Worm (Caenorhabditis elegans) whole organism, young adult: Measurements from ENCODE around the gene ZK899.2.

ENCODE experiments used
- B0261.1 ChIP-seq: sonication (generic microtip); optimal IDR thresholded peaks from 2 replicates; lab custom pipeline; 2016; ENCODE audit warnings: mild to moderate bottlenecking, missing genetic modification characterization, moderate library complexity, missing compliant biosample characterization
- B0336.3 ChIP-seq: fragments of 200-800 bp; sonication (Bioruptor generic); IDR thresholded peaks from 2 replicates; pipeline ENCODE4 v1.3.6; 2022; ENCODE audit warnings: missing genetic modification characterization, missing compliant biosample characterization
- C06A6.2 ChIP-seq: fragments of 200-800 bp; sonication (Bioruptor generic); conservative IDR thresholded peaks from 2 replicates; pipeline ENCODE4 v1.3.6; 2022; ENCODE audit warnings: missing genetic modification characterization, missing compliant biosample characterization
- F22D6.2 ChIP-seq: sonication (generic microtip); optimal IDR thresholded peaks from 2 replicates; lab custom pipeline; 2016; ENCODE audit warnings: mild to moderate bottlenecking, missing genetic modification characterization, missing compliant biosample characterization
- F33H1.4 ChIP-seq: fragments of 200-800 bp; sonication (Bioruptor generic); IDR thresholded peaks from 2 replicates; pipeline ENCODE4 v1.3.6; 2022; ENCODE audit warnings: missing genetic modification reagents, missing genetic modification characterization, missing compliant biosample characterization
- F37B4.10 ChIP-seq: fragments of 200-800 bp; sonication (Bioruptor generic); IDR thresholded peaks from 2 replicates; pipeline ENCODE4 v1.3.6; 2022; ENCODE audit warnings: missing genetic modification characterization, missing compliant biosample characterization
- F39B2.1 ChIP-seq: fragments of 200-800 bp; sonication (Bioruptor generic); IDR thresholded peaks from 2 replicates; pipeline ENCODE4 v1.3.6; 2022; ENCODE audit warnings: missing genetic modification reagents, missing genetic modification characterization, missing compliant biosample characterization
- F49E8.2 ChIP-seq: sonication (generic microtip); optimal IDR thresholded peaks from 3 replicates; lab custom pipeline; 2017; ENCODE audit warnings: missing genetic modification characterization, mild to moderate bottlenecking, missing compliant biosample characterization, antibody characterized with exemption, moderate library complexity; ENCODE audit not compliant: insufficient read depth
- K11D2.4 ChIP-seq: fragments of 200-800 bp; sonication (Bioruptor generic); IDR thresholded peaks from 2 replicates; pipeline ENCODE4 v1.3.6; 2022; ENCODE audit warnings: missing genetic modification reagents, missing genetic modification characterization, missing compliant biosample characterization
- T07F8.4 ChIP-seq: sonication (generic microtip); optimal IDR thresholded peaks from 2 replicates; lab custom pipeline; 2016; ENCODE audit warnings: mild to moderate bottlenecking, missing genetic modification characterization, moderate library complexity, missing compliant biosample characterization
- Y53F4B.3 ChIP-seq: fragments of 200-800 bp; sonication (Bioruptor generic); IDR thresholded peaks from 2 replicates; pipeline ENCODE4 v1.3.6; 2022; ENCODE audit warnings: missing genetic modification reagents, missing genetic modification characterization, missing compliant biosample characterization
- Y56A3A.18 ChIP-seq: fragments of 200-800 bp; sonication (Bioruptor generic); IDR thresholded peaks from 2 replicates; pipeline ENCODE4 v1.3.6; 2022; ENCODE audit warnings: missing genetic modification reagents, missing genetic modification characterization, missing compliant biosample characterization
- akir-1 ChIP-seq: fragments of 200-800 bp; sonication (Bioruptor generic); optimal IDR thresholded peaks from 2 replicates; lab custom pipeline; 2018; ENCODE audit warnings: mild to moderate bottlenecking, missing genetic modification characterization, moderate library complexity, missing compliant biosample characterization
- ama-1 ChIP-seq, 3 experiments: fragments of 150-350 bp in 1 of 3; sonication (generic microtip) in 2 of 3; optimal IDR thresholded peaks; 2 replicates each; lab custom pipeline; 2014 to 2018; ENCODE audit warnings: missing biosample characterization in 2 of 3, missing genetic modification characterization in 2 of 3, missing genetic modification reagents in 2 of 3
- athp-1 ChIP-seq: sonication (generic microtip); optimal IDR thresholded peaks from 2 replicates; lab custom pipeline; 2017; ENCODE audit warnings: mild to moderate bottlenecking, missing genetic modification characterization, missing compliant biosample characterization
- attf-3 ChIP-seq: fragments of 200-800 bp; sonication (Bioruptor generic); conservative IDR thresholded peaks from 2 replicates; pipeline ENCODE4 v1.3.6; 2022; ENCODE audit warnings: missing genetic modification reagents, missing genetic modification characterization, missing compliant biosample characterization
- bed-1 ChIP-seq: fragments of 200-800 bp; sonication (Bioruptor generic); IDR thresholded peaks from 2 replicates; pipeline ENCODE4 v1.3.6; 2022; ENCODE audit warnings: missing genetic modification reagents, missing genetic modification characterization, missing compliant biosample characterization
- ccch-3 ChIP-seq: fragments of 200-800 bp; sonication (Bioruptor generic); optimal IDR thresholded peaks from 2 replicates; lab custom pipeline; 2018; ENCODE audit warnings: mild to moderate bottlenecking, missing genetic modification characterization, missing compliant biosample characterization
- cebp-1 ChIP-seq, 2 experiments: fragments of 200-800 bp in 1 of 2; sonication (Bioruptor generic) in 1 of 2; sonication (generic microtip) in 1 of 2; IDR thresholded peaks in 1 of 2; optimal IDR thresholded peaks in 1 of 2; 2 replicates each; pipeline versions ENCODE4 v1.3.6 to Lab custom; 2017 to 2022; ENCODE audit warnings: missing compliant biosample characterization in 2 of 2, missing genetic modification characterization in 2 of 2, mild to moderate bottlenecking in 1 of 2, missing genetic modification reagents in 1 of 2, moderate library complexity in 1 of 2
- ceh-40 ChIP-seq: fragments of 200-800 bp; sonication (Bioruptor generic); IDR thresholded peaks from 2 replicates; pipeline ENCODE4 v1.3.6; 2022; ENCODE audit warnings: missing genetic modification characterization, missing compliant biosample characterization
- ceh-58 ChIP-seq: fragments of 200-800 bp; sonication (Bioruptor generic); IDR thresholded peaks from 2 replicates; pipeline ENCODE4 v1.3.6; 2022; ENCODE audit warnings: missing genetic modification characterization, missing compliant biosample characterization
- ceh-79 ChIP-seq: sonication (generic microtip); optimal IDR thresholded peaks from 2 replicates; lab custom pipeline; 2017; ENCODE audit warnings: mild to moderate bottlenecking, missing genetic modification characterization, missing compliant biosample characterization
- dpff-1 ChIP-seq: sonication (generic microtip); optimal IDR thresholded peaks from 2 replicates; lab custom pipeline; 2017; ENCODE audit warnings: mild to moderate bottlenecking, missing genetic modification characterization, missing compliant biosample characterization
- egl-18 ChIP-seq: fragments of 200-800 bp; sonication (Bioruptor generic); IDR thresholded peaks from 2 replicates; pipeline ENCODE4 v1.3.6; 2022; ENCODE audit warnings: missing genetic modification reagents, missing genetic modification characterization, missing compliant biosample characterization
- egl-44 ChIP-seq: fragments of 200-800 bp; sonication (Bioruptor generic); IDR thresholded peaks from 2 replicates; pipeline ENCODE4 v1.3.6; 2022; ENCODE audit warnings: missing genetic modification reagents, missing genetic modification characterization, missing compliant biosample characterization
- fkh-3 ChIP-seq: sonication (generic microtip); optimal IDR thresholded peaks from 2 replicates; lab custom pipeline; 2016; ENCODE audit warnings: mild to moderate bottlenecking, missing genetic modification characterization, missing compliant biosample characterization
- hmg-20 ChIP-seq: fragments of 200-800 bp; sonication (Bioruptor generic); IDR thresholded peaks from 2 replicates; pipeline ENCODE4 v1.3.6; 2022; ENCODE audit warnings: missing genetic modification reagents, missing genetic modification characterization, missing compliant biosample characterization
- hrde-1 ChIP-seq: sonication (generic microtip); optimal IDR thresholded peaks from 2 replicates; lab custom pipeline; 2016; ENCODE audit warnings: missing genetic modification characterization, mild to moderate bottlenecking, missing compliant biosample characterization, moderate library complexity, missing genotype, missing genetic modification reagents, borderline replicate concordance
- let-607 ChIP-seq, 2 experiments: fragments of 200-800 bp in 1 of 2; sonication (Bioruptor generic) in 1 of 2; sonication (generic microtip) in 1 of 2; optimal IDR thresholded peaks; 2 replicates each; lab custom pipeline; 2016 to 2018; ENCODE audit warnings: mild to moderate bottlenecking in 2 of 2, missing compliant biosample characterization in 2 of 2, missing genetic modification characterization in 2 of 2, moderate library complexity in 2 of 2, missing genotype in 1 of 2
- lin-26 ChIP-seq: fragments of 200-800 bp; sonication (Bioruptor generic); IDR thresholded peaks from 2 replicates; pipeline ENCODE4 v1.3.6; 2022; ENCODE audit warnings: missing genetic modification reagents, missing genetic modification characterization, missing compliant biosample characterization
- lsy-27 ChIP-seq: sonication (generic microtip); optimal IDR thresholded peaks from 2 replicates; lab custom pipeline; 2017; ENCODE audit warnings: missing genetic modification characterization, mild to moderate bottlenecking, missing compliant biosample characterization, antibody characterized with exemption, missing genotype, borderline replicate concordance; ENCODE audit not compliant: insufficient read depth
- madf-3 ChIP-seq: fragments of 200-800 bp; sonication (Bioruptor generic); IDR thresholded peaks from 2 replicates; pipeline ENCODE4 v1.3.6; 2022; ENCODE audit warnings: missing genetic modification reagents, missing genetic modification characterization, missing compliant biosample characterization
- madf-6 ChIP-seq: fragments of 200-800 bp; sonication (Bioruptor generic); IDR thresholded peaks from 2 replicates; pipeline ENCODE4 v1.3.6; 2022; ENCODE audit warnings: missing genetic modification reagents, missing genetic modification characterization, missing compliant biosample characterization
- madf-8 ChIP-seq: fragments of 200-800 bp; sonication (Bioruptor generic); conservative IDR thresholded peaks from 2 replicates; pipeline ENCODE4 v1.3.6; 2022; ENCODE audit warnings: missing genetic modification reagents, missing genetic modification characterization, missing compliant biosample characterization
- mcd-1 ChIP-seq: fragments of 200-800 bp; sonication (Bioruptor generic); IDR thresholded peaks from 2 replicates; pipeline ENCODE4 v1.3.6; 2022; ENCODE audit warnings: missing genetic modification reagents, missing genetic modification characterization, missing compliant biosample characterization
- nfyb-1 ChIP-seq: fragments of 200-800 bp; sonication (Bioruptor generic); IDR thresholded peaks from 2 replicates; pipeline ENCODE4 v1.3.6; 2022; ENCODE audit warnings: missing genetic modification reagents, missing genetic modification characterization, missing compliant biosample characterization
- rcor-1 ChIP-seq: fragments of 200-800 bp; sonication (Bioruptor generic); IDR thresholded peaks from 2 replicates; pipeline ENCODE4 v1.3.6; 2022; ENCODE audit warnings: missing genetic modification reagents, missing genetic modification characterization, missing compliant biosample characterization
- rpc-1 ChIP-seq, 2 experiments: fragments of 150-350 bp in 1 of 2; sonication (generic microtip) in 1 of 2; optimal IDR thresholded peaks; 2 replicates each; lab custom pipeline; 2014 to 2018; ENCODE audit warnings: missing biosample characterization in 1 of 2, missing genetic modification characterization in 1 of 2, missing genetic modification reagents in 1 of 2, missing genotype in 1 of 2
- snpc-1.3 ChIP-seq: sonication (generic microtip); optimal IDR thresholded peaks from 2 replicates; lab custom pipeline; 2017; ENCODE audit warnings: missing genetic modification characterization, mild to moderate bottlenecking, missing compliant biosample characterization, antibody characterized with exemption, moderate library complexity, missing genotype, missing genetic modification reagents; ENCODE audit not compliant: insufficient read depth
- snpc-4 ChIP-seq, 5 experiments: fragments of 150-350 bp in 1 of 5; sonication (generic microtip) in 4 of 5; optimal IDR thresholded peaks; 2 replicates each; lab custom pipeline; 2014 to 2018; ENCODE audit warnings: missing genetic modification characterization in 5 of 5, missing biosample characterization in 3 of 5, antibody characterized with exemption in 2 of 5, mild to moderate bottlenecking in 2 of 5, missing compliant biosample characterization in 2 of 5, missing genotype in 2 of 5, moderate library complexity in 2 of 5, missing genetic modification reagents in 1 of 5
- somi-1 ChIP-seq: fragments of 200-800 bp; sonication (Bioruptor generic); optimal IDR thresholded peaks from 2 replicates; lab custom pipeline; 2018; ENCODE audit warnings: mild to moderate bottlenecking, missing genetic modification characterization, missing compliant biosample characterization
- tbp1 ChIP-seq: fragments of 200-800 bp; sonication (Bioruptor generic); optimal IDR thresholded peaks from 2 replicates; lab custom pipeline; 2018; ENCODE audit warnings: mild to moderate bottlenecking, missing genetic modification characterization, missing compliant biosample characterization
- tlf-1 ChIP-seq: fragments of 200-800 bp; sonication (Bioruptor generic); optimal IDR thresholded peaks from 2 replicates; lab custom pipeline; 2018; ENCODE audit warnings: mild to moderate bottlenecking, missing genetic modification characterization, missing compliant biosample characterization
- xnd-1 ChIP-seq: sonication (generic microtip); optimal IDR thresholded peaks from 2 replicates; lab custom pipeline; 2016; ENCODE audit warnings: missing genotype, missing genetic modification reagents, missing genetic modification characterization, missing compliant biosample characterization
- ztf-22 ChIP-seq: fragments of 200-800 bp; sonication (Bioruptor generic); optimal IDR thresholded peaks from 2 replicates; lab custom pipeline; 2018; ENCODE audit warnings: mild to moderate bottlenecking, missing genetic modification characterization, moderate library complexity, missing compliant biosample characterization

The ZK899.2 gene

DNA sequence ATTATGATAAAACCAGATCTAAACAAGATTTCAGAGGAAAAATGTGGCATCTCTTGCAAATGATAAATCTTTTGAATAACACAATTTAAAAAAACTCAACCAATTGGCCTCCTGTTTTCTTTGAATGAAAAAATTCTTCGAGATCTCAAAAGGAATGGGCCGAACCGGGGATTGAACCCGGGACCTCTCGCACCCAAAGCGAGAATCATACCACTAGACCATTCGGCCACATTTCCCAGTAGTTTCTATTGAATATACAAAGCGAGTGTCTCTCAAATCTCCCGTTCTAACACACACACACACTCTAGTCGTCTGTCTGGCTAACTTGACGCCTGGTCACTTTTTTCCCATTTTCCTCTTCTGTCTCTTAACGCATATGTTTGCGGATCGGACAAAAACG is 15.8 kb upstream of the ZK899.2 start (continued):
- TF ChIP-seq K11D2.4 (GFP tag; lab: Robert Waterston, UW), result peak; percentile 78
- peak; percentile 80 for TF ChIP-seq nfyb-1 (GFP tag; lab: Robert Waterston, UW)
- TF ChIP-seq mcd-1 (GFP tag; lab: Robert Waterston, UW), result peak; percentile 65
- TF ChIP-seq rpc-1 (optimal IDR thresholded peaks at IDR 0.05; lab: Kevin White, UChicago), result peak; percentile 96
- TF ChIP-seq rpc-1 (tag; optimal IDR thresholded peaks at IDR 0.05; lab: Kevin White, UChicago), result peak; percentile 93
- TF ChIP-seq hmg-20 (GFP tag; lab: Robert Waterston, UW), result peak; percentile 76; the same call in 1 of the 2 replicates
- no peak for TF ChIP-seq dpff-1 (tag; lab: Kevin White, UChicago)
- no peak for TF ChIP-seq fkh-3 (tag; lab: Kevin White, UChicago)
- TF ChIP-seq F37B4.10 (GFP tag; lab: Robert Waterston, UW), result no peak
- TF ChIP-seq madf-3 (GFP tag; lab: Robert Waterston, UW), result 0 out of 2 replicates have a peak, but pooled peaks have one; percentile 46
- no peak for TF ChIP-seq F39B2.1 (GFP tag; lab: Robert Waterston, UW)
- peak; percentile 45 for TF ChIP-seq hrde-1 (tag; lab: Kevin White, UChicago)
- peak; percentile 14 to 32 for TF ChIP-seq let-607 (tag; optimal IDR thresholded peaks at IDR 0.05; lab: Kevin White, UChicago)
- no peak; the same call in 1 of the 2 replicates for TF ChIP-seq B0336.3 (GFP tag; lab: Robert Waterston, UW)
- peak; percentile 92 for TF ChIP-seq B0261.1 (tag; lab: Kevin White, UChicago)
- TF ChIP-seq ceh-79, result peak; percentile 54
- 0 out of 2 replicates have a peak, but pooled peaks have one; percentile 33 for TF ChIP-seq cebp-1 (GFP tag; IDR thresholded peaks at IDR 0.05; lab: Robert Waterston, UW)
- no peak for TF ChIP-seq cebp-1 (tag; optimal IDR thresholded peaks at IDR 0.05; lab: Kevin White, UChicago)
- TF ChIP-seq rcor-1 (GFP tag; lab: Robert Waterston, UW), result peak; percentile 85
- peak; percentile 90 for TF ChIP-seq lin-26 (GFP tag; lab: Robert Waterston, UW)
- peak; percentile 88 for TF ChIP-seq Y56A3A.18 (GFP tag; lab: Robert Waterston, UW)
- TF ChIP-seq somi-1 (GFP tag; lab: Kevin White, UChicago), result peak; percentile 62
- TF ChIP-seq ceh-40, result peak; percentile 79; the same call in 1 of the 2 replicates
- no peak for TF ChIP-seq lsy-27 (tag; lab: Kevin White, UChicago)
- TF ChIP-seq snpc-1.3 (tag; lab: Kevin White, UChicago), result peak; percentile 75
- TF ChIP-seq madf-6, result no peak
- TF ChIP-seq F33H1.4, result no peak
- peak; percentile 15 for TF ChIP-seq F49E8.2
- 0 out of 2 replicates have a peak, but pooled peaks have one; percentile 16 for TF ChIP-seq C06A6.2 (GFP tag; lab: Robert Waterston, UW)
- TF ChIP-seq F22D6.2 (tag; lab: Kevin White, UChicago), result peak; percentile 65
- TF ChIP-seq ztf-22 (GFP tag; lab: Kevin White, UChicago), result no peak
- no peak for TF ChIP-seq ceh-58 (GFP tag; lab: Robert Waterston, UW)
- peak; percentile 64 for TF ChIP-seq snpc-4 (GFP tag; optimal IDR thresholded peaks at IDR 0.05; lab: Kevin White, UChicago)
- peak in 2 of 4 experiments; percentile 40 to 81 for TF ChIP-seq snpc-4 (tag; optimal IDR thresholded peaks at IDR 0.05; lab: Kevin White, UChicago)
- TF ChIP-seq ccch-3 (GFP tag; lab: Kevin White, UChicago), result no peak
- TF ChIP-seq tbp1 (GFP tag; lab: Kevin White, UChicago), result peak; percentile 94
- no peak for TF ChIP-seq bed-1
- no peak for TF ChIP-seq ama-1 (optimal IDR thresholded peaks at IDR 0.05; lab: Kevin White, UChicago)
- peak in 1 of 2 experiments; percentile 72 for TF ChIP-seq ama-1 (GFP tag; optimal IDR thresholded peaks at IDR 0.05; lab: Kevin White, UChicago)
- peak; percentile 59; the same call in 1 of the 2 replicates for TF ChIP-seq egl-44 (GFP tag; lab: Robert Waterston, UW)
- peak; percentile 31; the same call in 1 of the 2 replicates for TF ChIP-seq Y53F4B.3 (GFP tag; lab: Robert Waterston, UW)
- no peak for TF ChIP-seq madf-8 (GFP tag; lab: Robert Waterston, UW)
- TF ChIP-seq xnd-1 (tag; lab: Kevin White, UChicago), result no peak
- peak; percentile 47 for TF ChIP-seq tlf-1 (GFP tag; lab: Kevin White, UChicago)
- no peak for TF ChIP-seq akir-1 (GFP tag; lab: Kevin White, UChicago)
- TF ChIP-seq attf-3, result peak; percentile 44
- TF ChIP-seq athp-1, result peak; percentile 55
- no peak for TF ChIP-seq egl-18 (GFP tag; lab: Robert Waterston, UW)
- peak; percentile 77 for TF ChIP-seq T07F8.4 (tag; lab: Kevin White, UChicago)
